Worm (Caenorhabditis elegans): ENCODE measurements around the gene scl-15.

DNA sequence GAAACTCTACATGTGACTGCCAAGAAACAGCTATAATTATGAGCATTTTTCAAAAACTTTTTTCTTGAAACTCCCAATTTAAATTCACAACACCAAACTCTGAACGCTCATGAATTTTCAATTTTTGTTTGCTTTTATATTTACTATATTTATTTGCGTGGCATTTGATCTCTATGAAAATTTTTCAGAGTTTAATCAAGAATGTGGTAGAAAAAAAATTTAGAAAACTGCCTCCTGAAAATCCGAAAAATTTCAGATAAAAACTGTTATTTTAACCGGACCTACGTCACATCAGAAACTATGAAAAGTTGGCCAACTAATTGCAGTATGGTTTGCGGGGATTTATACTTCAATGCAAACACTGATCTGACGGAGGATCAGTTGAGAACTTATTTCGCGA lies 47.6 kb upstream of the scl-15 start, which contains the start of gene irld-27:
- TF ChIP-seq ztf-11 (tag; optimal IDR thresholded peaks at IDR 0.05): no peak
- TF ChIP-seq ceh-82 (tag; optimal IDR thresholded peaks at IDR 0.05): no peak
- no peak for TF ChIP-seq elt-1 (tag; optimal IDR thresholded peaks at IDR 0.05)
- no peak for TF ChIP-seq nhr-77 (tag; optimal IDR thresholded peaks at IDR 0.05)
- TF ChIP-seq ama-1 (optimal IDR thresholded peaks at IDR 0.05): no peak

Data from whole organism, L3 larva.